Worm (Caenorhabditis elegans) whole organism, mixed stage, embryonic: Measurements from ENCODE around the gene srsx-10.

Experiments used
- M03D4.4 ChIP-seq: sonication (generic microtip); optimal IDR thresholded peaks from 2 replicates; lab custom pipeline; 2017; ENCODE audit warnings: mild to moderate bottlenecking, missing genetic modification characterization, missing compliant biosample characterization
- bed-3 ChIP-seq: fragments of 200-800 bp; sonication (Bioruptor generic); optimal IDR thresholded peaks from 3 replicates; lab custom pipeline; 2018; ENCODE audit warnings: mild to moderate bottlenecking, missing genetic modification characterization, moderate library complexity, missing compliant biosample characterization
- blmp-1 ChIP-seq: fragments of 150-350 bp; optimal IDR thresholded peaks from 2 replicates; lab custom pipeline; 2014; ENCODE audit warnings: missing biosample characterization, missing genetic modification characterization
- ceh-39 ChIP-seq: fragments of 150-350 bp; optimal IDR thresholded peaks from 2 replicates; lab custom pipeline; 2014; ENCODE audit warnings: missing biosample characterization, missing genetic modification characterization
- ceh-43 ChIP-seq: fragments of 200-800 bp; sonication (Bioruptor generic); optimal IDR thresholded peaks from 2 replicates; lab custom pipeline; 2018; ENCODE audit warnings: mild to moderate bottlenecking, missing genetic modification characterization, moderate library complexity, missing compliant biosample characterization
- ceh-83 ChIP-seq: fragments of 200-800 bp; sonication (Bioruptor generic); optimal IDR thresholded peaks from 2 replicates; lab custom pipeline; 2018; ENCODE audit warnings: mild to moderate bottlenecking, missing genetic modification characterization, missing compliant biosample characterization
- ces-1 ChIP-seq: fragments of 150-350 bp; optimal IDR thresholded peaks from 2 replicates; lab custom pipeline; 2014; ENCODE audit warnings: missing biosample characterization, missing genetic modification reagents, missing genetic modification characterization
- cnd-1 ChIP-seq: fragments of 200-800 bp; sonication (Bioruptor generic); optimal IDR thresholded peaks from 2 replicates; lab custom pipeline; 2018; ENCODE audit warnings: mild to moderate bottlenecking, missing genetic modification characterization, missing compliant biosample characterization
- drap-1 ChIP-seq: fragments of 200-800 bp; sonication (Bioruptor generic); optimal IDR thresholded peaks from 3 replicates; lab custom pipeline; 2018; ENCODE audit warnings: mild to moderate bottlenecking, missing genetic modification characterization, missing compliant biosample characterization
- elt-1 ChIP-seq: sonication (generic microtip); optimal IDR thresholded peaks from 2 replicates; lab custom pipeline; 2017; ENCODE audit warnings: missing genetic modification characterization, mild to moderate bottlenecking, missing compliant biosample characterization, antibody characterized with exemption, moderate library complexity, borderline replicate concordance; ENCODE audit not compliant: insufficient read depth
- flh-1 ChIP-seq: fragments of 200-800 bp; sonication (Bioruptor generic); optimal IDR thresholded peaks from 2 replicates; lab custom pipeline; 2018; ENCODE audit warnings: mild to moderate bottlenecking, missing genetic modification characterization, moderate library complexity, missing compliant biosample characterization
- ham-2 ChIP-seq: fragments of 200-800 bp; sonication (Bioruptor generic); optimal IDR thresholded peaks from 2 replicates; lab custom pipeline; 2018; ENCODE audit warnings: mild to moderate bottlenecking, missing genetic modification characterization, missing compliant biosample characterization
- hlh-1 ChIP-seq: fragments of 150-350 bp; optimal IDR thresholded peaks from 2 replicates; lab custom pipeline; 2014; ENCODE audit warnings: missing biosample characterization, missing genetic modification reagents, missing genetic modification characterization
- lin-13 ChIP-seq: fragments of 150-350 bp; optimal IDR thresholded peaks from 2 replicates; lab custom pipeline; 2014; ENCODE audit warnings: missing biosample characterization, missing genetic modification characterization
- lin-32 ChIP-seq: fragments of 200-800 bp; sonication (Bioruptor generic); optimal IDR thresholded peaks from 2 replicates; lab custom pipeline; 2018; ENCODE audit warnings: mild to moderate bottlenecking, missing genetic modification characterization, missing compliant biosample characterization
- lsy-2 ChIP-seq: fragments of 150-350 bp; optimal IDR thresholded peaks from 2 replicates; lab custom pipeline; 2014; ENCODE audit warnings: missing biosample characterization, missing genetic modification characterization
- mab-5 ChIP-seq: fragments of 150-350 bp; optimal IDR thresholded peaks from 2 replicates; lab custom pipeline; 2014; ENCODE audit warnings: missing biosample characterization, missing genetic modification characterization
- mls-2 ChIP-seq: sonication (generic microtip); optimal IDR thresholded peaks from 2 replicates; lab custom pipeline; 2016; ENCODE audit warnings: mild to moderate bottlenecking, missing genetic modification characterization, moderate library complexity, missing compliant biosample characterization
- nhr-12 ChIP-seq: fragments of 150-350 bp; optimal IDR thresholded peaks from 2 replicates; lab custom pipeline; 2014; ENCODE audit warnings: missing biosample characterization, missing genetic modification characterization
- nhr-2 ChIP-seq: fragments of 150-350 bp; optimal IDR thresholded peaks from 2 replicates; lab custom pipeline; 2014; ENCODE audit warnings: missing biosample characterization, missing genetic modification characterization
- nhr-237 ChIP-seq: fragments of 150-350 bp; optimal IDR thresholded peaks from 2 replicates; lab custom pipeline; 2014; ENCODE audit warnings: missing biosample characterization, missing genetic modification characterization
- nhr-28 ChIP-seq: fragments of 150-350 bp; optimal IDR thresholded peaks from 2 replicates; lab custom pipeline; 2014; ENCODE audit warnings: missing biosample characterization, missing genetic modification characterization
- nhr-76 ChIP-seq: sonication (generic microtip); optimal IDR thresholded peaks from 2 replicates; lab custom pipeline; 2017; ENCODE audit warnings: missing biosample characterization, missing genetic modification characterization
- snpc-4 ChIP-seq: fragments of 150-350 bp; optimal IDR thresholded peaks from 2 replicates; lab custom pipeline; 2014; ENCODE audit warnings: missing biosample characterization, missing genetic modification characterization
- sptf-1 ChIP-seq: sonication (generic microtip); optimal IDR thresholded peaks from 2 replicates; lab custom pipeline; 2017; ENCODE audit warnings: mild to moderate bottlenecking, missing genetic modification characterization, moderate library complexity, missing compliant biosample characterization
- tbx-8 ChIP-seq: fragments of 200-800 bp; sonication (Bioruptor generic); optimal IDR thresholded peaks from 2 replicates; lab custom pipeline; 2018; ENCODE audit warnings: mild to moderate bottlenecking, missing genetic modification characterization, moderate library complexity, missing compliant biosample characterization
- unc-62 ChIP-seq: fragments of 150-350 bp; optimal IDR thresholded peaks from 2 replicates; lab custom pipeline; 2014; ENCODE audit warnings: missing biosample characterization, missing genetic modification reagents, missing genetic modification characterization
- zip-8 ChIP-seq: fragments of 150-350 bp; optimal IDR thresholded peaks from 2 replicates; lab custom pipeline; 2014; ENCODE audit warnings: missing biosample characterization, missing genetic modification characterization
- ztf-11 ChIP-seq: fragments of 150-350 bp; optimal IDR thresholded peaks from 2 replicates; lab custom pipeline; 2014; ENCODE audit warnings: missing biosample characterization, missing genetic modification characterization

The srsx-10 gene

DNA sequence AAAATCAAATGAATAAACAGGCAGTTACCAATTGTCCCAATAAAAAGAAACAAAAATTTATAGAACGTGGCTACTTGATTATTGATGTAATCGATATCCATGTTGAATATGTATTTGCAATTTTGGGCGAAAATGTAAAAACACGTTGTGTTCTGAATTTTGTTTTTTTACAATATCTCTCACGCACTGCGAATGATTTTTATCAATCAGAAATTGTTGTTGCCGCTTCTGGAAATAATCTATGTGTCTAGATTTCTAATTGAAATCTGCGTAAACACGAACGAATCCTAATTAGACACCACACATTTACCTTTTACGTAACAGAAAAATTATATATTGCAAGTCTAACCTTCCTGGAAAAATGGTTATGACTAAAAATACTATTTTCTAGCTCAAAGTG lies 8.5 kb upstream of the srsx-10 start, which contains the start of gene srsx-13:
srsx-13 (minus strand) TSS at position 101 of the 400 bp plus-strand sequence.
- TF ChIP-seq snpc-4 (tag; lab: Kevin White, UChicago) (no peak), unc-62 (GFP tag; lab: Kevin White, UChicago) (no peak), M03D4.4 (tag; lab: Kevin White, UChicago) (no peak), cnd-1 (tag; lab: Kevin White, UChicago) (no peak), lin-13 (no peak), mls-2 (tag; lab: Kevin White, UChicago) (no peak)

ce11 chrV:4980873-4981272 lies 6.3 kb upstream of the srsx-10 start, which contains the start of gene srsx-12:
srsx-12 (minus strand) TSS chrV:4980973.
- TF ChIP-seq unc-62 (GFP tag; lab: Kevin White, UChicago) (no peak), lin-32 (GFP tag; lab: Kevin White, UChicago) (no peak), blmp-1 (tag; lab: Kevin White, UChicago) (no peak), tbx-8 (GFP tag; lab: Kevin White, UChicago) (no peak), bed-3 (GFP tag; lab: Kevin White, UChicago) (no peak)

- no peak for TF ChIP-seq ceh-39 (tag; lab: Kevin White, UChicago)
- TF ChIP-seq ztf-11 = no peak
- TF ChIP-seq zip-8 (tag; lab: Kevin White, UChicago) = no peak
- TF ChIP-seq ceh-43 (GFP tag; lab: Kevin White, UChicago) = no peak
- no peak for TF ChIP-seq drap-1
- TF ChIP-seq lsy-2 (tag; lab: Kevin White, UChicago) = no peak
- TF ChIP-seq ceh-83 = no peak
- TF ChIP-seq sptf-1 (tag; lab: Kevin White, UChicago) = no peak
- TF ChIP-seq lin-13 = no peak
- TF ChIP-seq mls-2 (tag; lab: Kevin White, UChicago) = no peak
- TF ChIP-seq elt-1 (tag; lab: Kevin White, UChicago) = no peak
- TF ChIP-seq mab-5 = no peak
- no peak for TF ChIP-seq blmp-1 (tag; lab: Kevin White, UChicago)
- no peak for TF ChIP-seq hlh-1 (tag; lab: Kevin White, UChicago)
Observed at ce11 chrV:4980094-4980493, 5.5 kb upstream of the srsx-10 start.

DNA sequence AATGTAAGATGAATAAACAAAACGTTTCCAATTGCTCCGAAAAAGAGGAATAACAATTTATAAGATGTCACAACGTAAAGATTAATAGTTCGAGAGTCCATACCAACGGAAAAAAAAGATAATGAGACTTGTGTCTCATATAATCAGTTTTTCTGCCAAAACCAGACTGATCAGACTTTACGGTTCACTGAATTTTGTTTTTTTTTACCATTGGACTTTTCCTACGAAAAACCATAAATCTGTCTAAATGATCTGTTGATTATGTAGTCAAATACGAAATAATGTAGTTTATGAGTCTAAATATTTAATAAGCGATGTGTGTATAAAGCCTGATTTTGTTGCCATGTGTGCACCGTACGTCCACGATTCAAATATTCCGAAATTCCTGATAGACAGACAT lies 4.5 kb upstream of the srsx-10 start, which contains the start of gene srsx-11:
srsx-11 (minus strand) TSS at position 101 of the 400 bp plus-strand sequence.
- TF ChIP-seq nhr-28 (no peak), zip-8 (tag; lab: Kevin White, UChicago) (no peak), flh-1 (no peak), nhr-2 (tag; lab: Kevin White, UChicago) (no peak), nhr-237 (tag; lab: Kevin White, UChicago) (no peak)

ce11 chrV:4977539-4977938 lies 3.0 kb upstream of the srsx-10 start:
- TF ChIP-seq ceh-39 (tag; lab: Kevin White, UChicago) (no peak), nhr-12 (tag; lab: Kevin White, UChicago) (no peak), nhr-76 (tag; lab: Kevin White, UChicago) (no peak), flh-1 (no peak), ces-1 (GFP tag; lab: Kevin White, UChicago) (no peak), elt-1 (tag; lab: Kevin White, UChicago) (no peak), zip-8 (tag; lab: Kevin White, UChicago) (no peak), ceh-43 (GFP tag; lab: Kevin White, UChicago) (no peak)
- TF ChIP-seq, all 35 proteins: peak for 0

ce11 chrV:4975140-4975539 lies 563 bp upstream of the srsx-10 start, which contains the start of gene F26G5.1:
F26G5.1 (plus strand) TSS chrV:4975478.
- TF ChIP-seq nhr-76 (tag; lab: Kevin White, UChicago) (no peak), M03D4.4 (tag; lab: Kevin White, UChicago) (no peak), elt-1 (tag; lab: Kevin White, UChicago) (no peak), flh-1 (no peak), nhr-12 (tag; lab: Kevin White, UChicago) (no peak), ztf-11 (no peak), bed-3 (GFP tag; lab: Kevin White, UChicago) (no peak), ham-2 (GFP tag; lab: Kevin White, UChicago) (no peak), cnd-1 (tag; lab: Kevin White, UChicago) (no peak), ceh-39 (tag; lab: Kevin White, UChicago) (no peak), drap-1 (no peak), mls-2 (tag; lab: Kevin White, UChicago) (no peak)
